Fruit fly (Drosophila melanogaster) S2 (cell line): ENCODE data around the gene Ppm1.

ENCODE experiments used
- CG8478 ChIP-seq: fragments of >200 bp; optimal IDR thresholded peaks from 2 replicates; lab custom pipeline; 2018
- CTCF ChIP-seq, 2 experiments: fragments of >200 bp; optimal IDR thresholded peaks; 2 replicates each; lab custom pipeline; 2018

Gene Ppm1

DNA sequence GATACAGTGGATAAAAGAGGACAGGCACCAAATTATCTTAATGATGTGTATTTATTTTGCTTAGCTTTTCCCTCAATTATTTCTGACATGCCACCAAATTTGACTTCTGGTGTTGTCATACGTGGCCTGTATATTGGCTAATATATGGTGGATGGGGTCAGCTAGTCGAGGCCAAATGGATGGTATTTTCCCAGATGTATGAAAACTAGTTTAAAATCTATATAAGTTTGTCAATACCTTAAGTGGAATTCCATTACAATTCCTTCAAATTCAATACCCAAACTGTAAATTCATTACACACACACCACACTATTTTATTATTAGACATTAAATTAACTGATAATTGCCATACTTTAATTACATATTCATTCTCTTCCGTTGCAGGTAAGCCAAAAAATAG, 29.3 kb upstream of the Ppm1 start:
- no peak for TF ChIP-seq CG8478 (lab: Kevin White, UChicago)
- no peak for TF ChIP-seq CTCF (optimal IDR thresholded peaks at IDR 0.05; lab: Kevin White, UChicago)

DNA sequence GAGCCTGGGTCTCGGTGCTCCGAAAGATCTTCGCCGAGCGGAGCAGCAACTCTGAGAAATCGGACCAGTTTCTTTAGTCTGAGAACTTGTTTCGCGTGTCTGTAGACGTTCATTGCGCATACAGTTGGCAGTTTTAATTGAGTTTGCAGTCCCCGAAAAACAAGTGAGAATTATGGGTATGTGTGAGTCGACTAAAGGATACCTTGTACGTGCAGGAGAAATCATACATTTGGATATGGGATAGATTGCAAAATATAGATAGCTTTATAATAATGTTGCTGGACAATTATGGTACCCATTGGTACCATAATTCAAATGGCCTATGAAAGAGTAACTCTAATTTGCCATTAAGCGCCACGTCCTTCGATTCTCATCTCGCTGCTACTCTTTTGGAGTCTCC, 28.7 kb upstream of the Ppm1 start:
- no peak for TF ChIP-seq CTCF (optimal IDR thresholded peaks at IDR 0.05; lab: Kevin White, UChicago)
- no peak for TF ChIP-seq CG8478 (lab: Kevin White, UChicago)

- TF ChIP-seq CTCF (optimal IDR thresholded peaks at IDR 0.05; lab: Kevin White, UChicago) (no peak), CG8478 (lab: Kevin White, UChicago) (no peak)
These were observed 28.2 kb upstream of the Ppm1 start for dm6 chr3L:552950-553349.

DNA sequence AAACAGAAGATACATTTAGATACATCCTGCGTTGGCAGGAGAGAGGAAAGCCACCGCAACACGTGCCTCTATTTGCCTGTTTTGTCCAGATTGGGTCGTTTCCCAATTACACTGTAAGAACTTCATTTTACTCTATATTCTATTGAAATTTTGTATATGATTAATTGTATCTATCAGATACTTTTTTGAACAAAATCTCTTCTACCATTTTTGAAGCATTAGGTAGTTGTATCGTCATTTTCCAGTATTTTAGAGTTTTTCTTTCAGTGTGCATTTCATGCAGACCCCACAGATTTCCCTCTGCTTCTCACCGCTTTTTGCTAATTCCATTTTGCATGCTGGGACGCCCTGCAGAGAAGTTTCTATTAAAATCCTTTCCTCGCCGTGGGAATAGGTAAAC, 26.6 kb upstream of the Ppm1 start:
- TF ChIP-seq CG8478 (lab: Kevin White, UChicago), result no peak
- no peak for TF ChIP-seq CTCF (optimal IDR thresholded peaks at IDR 0.05; lab: Kevin White, UChicago)

DNA sequence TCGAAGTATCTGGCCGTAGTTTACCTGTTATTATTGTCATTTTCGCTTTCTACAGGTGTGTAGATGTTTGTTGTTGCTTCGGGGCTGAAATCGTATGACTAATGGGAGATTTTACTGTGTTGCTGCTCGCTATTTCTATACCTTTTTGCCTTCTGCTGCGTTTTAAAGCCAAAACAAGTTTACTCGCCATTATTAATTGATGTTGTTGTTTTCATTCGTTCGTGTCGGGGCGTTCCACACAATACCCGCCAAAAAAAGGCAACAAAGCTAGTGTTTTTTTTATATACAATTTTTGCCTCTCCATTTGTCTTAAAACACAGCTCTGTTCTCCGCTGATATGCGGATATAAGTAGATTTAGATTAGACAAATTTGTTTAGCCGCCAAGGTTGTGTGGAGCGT, 25.8 kb upstream of the Ppm1 start:
- TF ChIP-seq CTCF (optimal IDR thresholded peaks at IDR 0.05; lab: Kevin White, UChicago), result no peak
- no peak for TF ChIP-seq CG8478 (lab: Kevin White, UChicago)

- no peak for TF ChIP-seq CTCF (optimal IDR thresholded peaks at IDR 0.05; lab: Kevin White, UChicago)
- TF ChIP-seq CG8478 (lab: Kevin White, UChicago), result no peak
These were observed 25.1 kb upstream of the Ppm1 start for dm6 chr3L:555898-556540.

dm6 chr3L:557294-557693, 23.8 kb upstream of the Ppm1 start:
- TF ChIP-seq CTCF (optimal IDR thresholded peaks at IDR 0.05; lab: Kevin White, UChicago) (no peak), CG8478 (lab: Kevin White, UChicago) (no peak)

DNA sequence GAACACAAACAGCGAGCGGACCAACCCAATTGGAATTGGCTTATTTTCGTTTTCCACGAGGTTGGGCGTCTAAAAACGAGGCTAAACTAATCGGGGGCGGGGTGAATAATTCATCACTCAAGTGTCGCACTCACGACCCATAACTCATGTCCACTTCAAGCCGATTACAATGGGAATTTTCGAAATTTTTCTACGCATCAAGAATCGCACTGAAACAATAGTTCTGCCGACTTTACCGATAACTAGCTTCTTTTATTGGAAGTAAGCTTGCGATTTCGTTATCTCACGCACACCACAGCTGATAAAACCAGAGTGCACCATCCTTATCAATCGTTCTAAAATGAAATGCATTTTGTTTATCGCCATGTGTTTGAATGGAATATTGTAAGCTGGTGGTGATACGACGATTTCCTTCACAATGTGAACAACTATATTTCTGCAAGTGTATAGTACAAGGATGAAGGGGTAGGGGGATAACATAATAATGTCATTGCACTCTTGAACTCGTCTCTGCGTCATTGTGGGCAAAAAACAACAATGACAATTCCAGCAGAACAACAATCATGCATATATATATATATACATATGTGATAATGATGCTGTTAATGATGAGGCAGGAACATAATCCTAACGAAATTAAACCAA, 21.6 kb upstream of the Ppm1 start:
- TF ChIP-seq CG8478 (lab: Kevin White, UChicago) (peak; percentile 9), CTCF (optimal IDR thresholded peaks at IDR 0.05; lab: Kevin White, UChicago) (no peak)

dm6 chr3L:561117-561516, 20.0 kb upstream of the Ppm1 start:
- no peak for TF ChIP-seq CTCF (optimal IDR thresholded peaks at IDR 0.05; lab: Kevin White, UChicago)
- TF ChIP-seq CG8478 (lab: Kevin White, UChicago), result no peak

- no peak for TF ChIP-seq CG8478 (lab: Kevin White, UChicago)
- TF ChIP-seq CTCF (optimal IDR thresholded peaks at IDR 0.05; lab: Kevin White, UChicago), result no peak
These were observed 19.2 kb upstream of the Ppm1 start for dm6 chr3L:561772-562454.

dm6 chr3L:563002-563627, 18.0 kb upstream of the Ppm1 start:
- TF ChIP-seq CG8478 (lab: Kevin White, UChicago) (no peak), CTCF (optimal IDR thresholded peaks at IDR 0.05; lab: Kevin White, UChicago) (no peak)

DNA sequence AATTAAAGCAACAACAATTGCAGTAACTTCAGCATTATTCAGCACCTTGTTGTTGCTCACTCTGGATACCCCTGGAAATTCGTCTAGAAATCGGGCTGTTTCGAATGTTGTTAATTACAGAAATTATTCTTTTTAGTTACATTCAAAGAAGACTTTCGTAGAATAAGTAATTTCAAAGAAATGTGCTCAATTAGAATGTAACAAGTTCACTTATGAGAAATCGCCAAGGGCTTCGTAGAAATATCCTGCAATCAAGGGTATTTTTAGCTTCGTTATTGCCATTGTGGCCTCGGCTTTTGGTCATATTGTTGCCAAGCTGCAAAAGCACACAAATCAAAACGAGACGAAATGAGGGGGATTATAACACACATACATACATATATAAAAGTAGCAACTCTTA, 17.2 kb upstream of the Ppm1 start:
- TF ChIP-seq CG8478 (lab: Kevin White, UChicago) (no peak), CTCF (optimal IDR thresholded peaks at IDR 0.05; lab: Kevin White, UChicago) (no peak)

dm6 chr3L:565561-565960, 15.6 kb upstream of the Ppm1 start:
- TF ChIP-seq CG8478 (lab: Kevin White, UChicago) (no peak), CTCF (optimal IDR thresholded peaks at IDR 0.05; lab: Kevin White, UChicago) (no peak)

DNA sequence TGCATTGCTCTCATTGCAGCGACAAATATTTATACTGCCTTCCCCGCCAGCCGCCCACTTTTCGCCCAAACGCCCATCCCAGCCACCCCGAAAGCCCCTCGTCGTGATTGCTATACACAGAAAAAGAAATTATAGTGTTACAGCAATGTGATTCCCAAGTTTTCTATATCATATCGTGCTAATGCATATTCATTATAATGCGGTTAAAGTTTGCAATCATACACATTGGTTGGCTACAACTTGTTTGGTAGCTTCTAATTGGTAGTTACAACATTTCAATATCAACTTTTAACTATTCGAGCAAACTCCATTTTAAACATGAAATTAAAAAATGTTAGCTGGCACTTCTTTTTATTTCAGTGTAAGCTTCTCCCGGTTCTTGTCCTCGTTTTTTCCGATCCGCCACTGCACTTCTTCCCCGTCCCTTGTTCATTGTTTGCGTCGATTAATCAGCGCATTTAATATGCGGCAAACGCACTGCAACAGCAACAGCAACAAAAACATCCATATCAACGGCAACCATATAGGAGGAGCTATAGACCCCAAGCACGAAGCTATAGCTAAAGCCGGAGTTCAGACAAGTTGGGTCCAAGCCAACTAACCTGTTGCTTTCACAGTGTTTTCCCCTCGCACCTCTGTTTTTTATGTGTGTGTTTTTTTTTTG, 15.0 kb upstream of the Ppm1 start:
- TF ChIP-seq CG8478 (lab: Kevin White, UChicago) (no peak), CTCF (optimal IDR thresholded peaks at IDR 0.05; lab: Kevin White, UChicago) (no peak)
